Fruit fly (Drosophila melanogaster) whole organism, embryonic: ENCODE data around the gene kat-60L1.

Experiments
- Bdp1 ChIP-seq: fragments of 200-800 bp; sonication (Bioruptor generic); optimal IDR thresholded peaks from 3 replicates; lab custom pipeline; 2016; ENCODE audit warnings: missing biosample characterization, missing genetic modification characterization
- Bgb ChIP-seq: fragments of 200-800 bp; sonication (Bioruptor generic); IDR thresholded peaks from 2 replicates; pipeline ENCODE4 v1.3.6; 2022; ENCODE audit warnings: missing biosample characterization, missing genetic modification characterization; ENCODE audit not compliant: partially characterized antibody
- CG12769 ChIP-seq: fragments of 200-800 bp; sonication (Bioruptor generic); optimal IDR thresholded peaks from 2 replicates; lab custom pipeline; 2019; ENCODE audit warnings: missing biosample characterization, mild to moderate bottlenecking, missing genetic modification characterization, moderate library complexity
- CG13775 ChIP-seq: fragments of 200-800 bp; sonication (Bioruptor generic); optimal IDR thresholded peaks from 3 replicates; lab custom pipeline; 2017; ENCODE audit warnings: missing biosample characterization, mild to moderate bottlenecking, missing genetic modification characterization
- CG15011 ChIP-seq: fragments of 200-800 bp; sonication (Bioruptor generic); optimal IDR thresholded peaks from 3 replicates; lab custom pipeline; 2018; ENCODE audit warnings: missing biosample characterization, mild to moderate bottlenecking, missing genetic modification characterization
- CG15514 ChIP-seq: fragments of 200-800 bp; sonication (Bioruptor generic); optimal IDR thresholded peaks from 3 replicates; lab custom pipeline; 2017; ENCODE audit warnings: missing biosample characterization, missing genetic modification characterization, mild to moderate bottlenecking, moderate library complexity, missing genetic modification reagents
- CG17328 ChIP-seq: fragments of 200-800 bp; sonication (Bioruptor generic); IDR thresholded peaks from 2 replicates; pipeline ENCODE4 v1.3.6; 2022; ENCODE audit warnings: missing biosample characterization, missing genetic modification characterization
- CG18599 ChIP-seq: fragments of 200-800 bp; sonication (Bioruptor generic); optimal IDR thresholded peaks from 3 replicates; lab custom pipeline; 2017; ENCODE audit warnings: missing biosample characterization, missing genetic modification characterization, mild to moderate bottlenecking, moderate library complexity, missing genetic modification reagents
- CG2199 ChIP-seq: fragments of 200-800 bp; sonication (Bioruptor generic); IDR thresholded peaks from 3 replicates; pipeline ENCODE4 v1.3.6; 2022; ENCODE audit warnings: missing biosample characterization, missing genetic modification characterization
- CG31441 ChIP-seq: fragments of 200-800 bp; sonication (Bioruptor generic); IDR thresholded peaks from 2 replicates; pipeline ENCODE4 v1.3.6; 2022; ENCODE audit warnings: missing biosample characterization, missing genetic modification characterization
- CG32772 ChIP-seq: fragments of 200-800 bp; sonication (Bioruptor generic); IDR thresholded peaks from 2 replicates; pipeline ENCODE4 v1.3.6; 2022; ENCODE audit warnings: missing biosample characterization, missing genetic modification characterization
- CG3281 ChIP-seq: fragments of 200-800 bp; sonication (Bioruptor generic); optimal IDR thresholded peaks from 3 replicates; lab custom pipeline; 2017; ENCODE audit warnings: missing biosample characterization, mild to moderate bottlenecking, missing genetic modification characterization
- CG6765 ChIP-seq: fragments of 200-800 bp; sonication (Bioruptor generic); optimal IDR thresholded peaks from 3 replicates; lab custom pipeline; 2017; ENCODE audit warnings: missing biosample characterization, mild to moderate bottlenecking, missing genetic modification characterization
- CG6791 ChIP-seq: fragments of 200-800 bp; sonication (Bioruptor generic); IDR thresholded peaks from 3 replicates; pipeline ENCODE4 v1.3.6; 2022; ENCODE audit warnings: missing biosample characterization, missing genetic modification characterization; ENCODE audit not compliant: partially characterized antibody
- CG7271 ChIP-seq: fragments of 200-800 bp; sonication (Bioruptor generic); optimal IDR thresholded peaks from 2 replicates; lab custom pipeline; 2018; ENCODE audit warnings: missing biosample characterization, mild to moderate bottlenecking, missing genetic modification characterization, moderate library complexity
- Deaf1 ChIP-seq: fragments of 200-800 bp; optimal IDR thresholded peaks from 3 replicates; lab custom pipeline; 2019; ENCODE audit warnings: missing biosample characterization, mild to moderate bottlenecking, missing genetic modification characterization, moderate library complexity
- Dek ChIP-seq: fragments of 200-800 bp; sonication (Bioruptor generic); optimal IDR thresholded peaks from 3 replicates; lab custom pipeline; 2019; ENCODE audit warnings: missing biosample characterization, mild to moderate bottlenecking, missing genetic modification characterization, moderate library complexity
- Dip2 ChIP-seq: fragments of 200-800 bp; sonication (Bioruptor generic); IDR thresholded peaks from 2 replicates; pipeline ENCODE4 v1.3.6; 2022; ENCODE audit warnings: missing biosample characterization, missing genetic modification characterization
- H2.0 ChIP-seq: fragments of 200-800 bp; sonication (Bioruptor generic); IDR thresholded peaks from 2 replicates; pipeline ENCODE4 v1.3.6; 2022; ENCODE audit warnings: missing biosample characterization, missing genetic modification characterization
- HmgD ChIP-seq: fragments of 200-800 bp; sonication (Bioruptor generic); optimal IDR thresholded peaks from 3 replicates; lab custom pipeline; 2016; ENCODE audit warnings: missing biosample characterization, missing genetic modification characterization
- Hr39 ChIP-seq: fragments of >200 bp; optimal IDR thresholded peaks from 2 replicates; lab custom pipeline; 2017
- Lim3 ChIP-seq: fragments of 200-800 bp; sonication (Bioruptor generic); IDR thresholded peaks from 2 replicates; pipeline ENCODE4 v1.3.6; 2022; ENCODE audit warnings: missing biosample characterization, missing genetic modification characterization
- MBD-R2 ChIP-seq: fragments of 200-800 bp; sonication (Bioruptor generic); IDR thresholded peaks from 2 replicates; pipeline ENCODE4 v1.3.6; 2022; ENCODE audit warnings: missing biosample characterization, missing genetic modification characterization
- NC2β ChIP-seq: fragments of 200-800 bp; sonication (Bioruptor generic); optimal IDR thresholded peaks from 2 replicates; lab custom pipeline; 2016; ENCODE audit warnings: missing biosample characterization, missing genetic modification characterization
- Ptx1 ChIP-seq: fragments of 200-800 bp; sonication (Bioruptor generic); IDR thresholded peaks from 2 replicates; pipeline ENCODE4 v1.3.6; 2022; ENCODE audit warnings: missing biosample characterization, missing genetic modification characterization
- Ravus ChIP-seq: fragments of 200-800 bp; sonication (Bioruptor generic); IDR thresholded peaks from 2 replicates; pipeline ENCODE4 v1.3.6; 2022; ENCODE audit warnings: missing biosample characterization, missing genetic modification characterization
- Spps ChIP-seq: fragments of 200-800 bp; sonication (Bioruptor generic); optimal IDR thresholded peaks from 2 replicates; lab custom pipeline; 2018; ENCODE audit warnings: missing biosample characterization, mild to moderate bottlenecking, missing genetic modification characterization
- TFAM ChIP-seq: fragments of 200-800 bp; sonication (Bioruptor generic); optimal IDR thresholded peaks from 2 replicates; lab custom pipeline; 2017; ENCODE audit warnings: missing biosample characterization, missing genetic modification characterization, inconsistent platforms
- ab ChIP-seq: fragments of 200-800 bp; sonication (Bioruptor generic); optimal IDR thresholded peaks from 2 replicates; lab custom pipeline; 2016; ENCODE audit warnings: missing biosample characterization, missing genetic modification characterization
- az2 ChIP-seq: fragments of 200-800 bp; sonication (Bioruptor generic); optimal IDR thresholded peaks from 3 replicates; lab custom pipeline; 2016; ENCODE audit warnings: missing biosample characterization, missing genetic modification characterization
- bab2 ChIP-seq: fragments of 200-800 bp; sonication (Bioruptor generic); optimal IDR thresholded peaks from 2 replicates; lab custom pipeline; 2016; ENCODE audit warnings: missing biosample characterization, missing genetic modification characterization
- bcd ChIP-seq: fragments of 200-800 bp; sonication (Bioruptor generic); optimal IDR thresholded peaks from 2 replicates; lab custom pipeline; 2017; ENCODE audit warnings: missing biosample characterization, mild to moderate bottlenecking, missing genetic modification characterization
- btn ChIP-seq: fragments of 200-800 bp; sonication (Bioruptor generic); optimal IDR thresholded peaks from 2 replicates; lab custom pipeline; 2016; ENCODE audit warnings: missing biosample characterization, missing genetic modification characterization
- cas ChIP-seq: fragments of 200-800 bp; sonication (Bioruptor generic); IDR thresholded peaks from 2 replicates; pipeline ENCODE4 v1.3.6; 2022; ENCODE audit warnings: missing biosample characterization, missing genetic modification characterization
- crol ChIP-seq: fragments of 200-800 bp; sonication (Bioruptor generic); IDR thresholded peaks from 2 replicates; pipeline ENCODE4 v1.3.6; 2022; ENCODE audit warnings: missing biosample characterization, missing genetic modification characterization
- dati ChIP-seq: fragments of 200-800 bp; sonication (Bioruptor generic); IDR thresholded peaks from 2 replicates; pipeline ENCODE4 v1.3.6; 2022; ENCODE audit warnings: missing biosample characterization, missing genetic modification characterization
- dimm ChIP-seq: fragments of 200-800 bp; sonication (Bioruptor generic); IDR thresholded peaks from 2 replicates; pipeline ENCODE4 v1.3.6; 2022; ENCODE audit warnings: missing biosample characterization, missing genetic modification characterization
- fd102C ChIP-seq: fragments of 200-800 bp; sonication (Bioruptor generic); optimal IDR thresholded peaks from 2 replicates; lab custom pipeline; 2018; ENCODE audit warnings: missing biosample characterization, mild to moderate bottlenecking, missing genetic modification characterization, moderate library complexity
- inv ChIP-seq: fragments of 200-800 bp; sonication (Bioruptor generic); IDR thresholded peaks from 2 replicates; pipeline ENCODE4 v1.3.6; 2022; ENCODE audit warnings: missing biosample characterization, missing genetic modification characterization; ENCODE audit not compliant: partially characterized antibody
- ken ChIP-seq: fragments of 200-800 bp; sonication (Bioruptor generic); IDR thresholded peaks from 3 replicates; pipeline ENCODE4 v1.3.6; 2022; ENCODE audit warnings: missing biosample characterization, missing genetic modification characterization
- klu ChIP-seq: fragments of 200-800 bp; sonication (Bioruptor generic); IDR thresholded peaks from 2 replicates; pipeline ENCODE4 v1.3.6; 2022; ENCODE audit warnings: missing biosample characterization, missing genetic modification characterization
- mld ChIP-seq: fragments of 200-800 bp; sonication (Bioruptor generic); IDR thresholded peaks from 3 replicates; pipeline ENCODE4 v1.3.6; 2022; ENCODE audit warnings: missing biosample characterization, missing genetic modification characterization; ENCODE audit not compliant: partially characterized antibody
- onecut ChIP-seq: fragments of 200-800 bp; sonication (Bioruptor generic); IDR thresholded peaks from 2 replicates; pipeline ENCODE4 v1.3.6; 2022; ENCODE audit warnings: missing biosample characterization, missing genetic modification characterization
- pho ChIP-seq: fragments of 200-800 bp; sonication (Bioruptor generic); optimal IDR thresholded peaks from 2 replicates; lab custom pipeline; 2016; ENCODE audit warnings: missing biosample characterization, missing genetic modification characterization
- phol ChIP-seq: fragments of 200-800 bp; sonication (Bioruptor generic); optimal IDR thresholded peaks from 3 replicates; lab custom pipeline; 2018; ENCODE audit warnings: missing biosample characterization, mild to moderate bottlenecking, missing genetic modification characterization, moderate library complexity
- psq ChIP-seq: fragments of 200-800 bp; sonication (Bioruptor generic); optimal IDR thresholded peaks from 2 replicates; lab custom pipeline; 2017; ENCODE audit warnings: missing biosample characterization, missing genetic modification characterization
- repo ChIP-seq: fragments of 200-800 bp; sonication (Bioruptor generic); optimal IDR thresholded peaks from 2 replicates; lab custom pipeline; 2016; ENCODE audit warnings: missing biosample characterization, missing genetic modification characterization
- sd ChIP-seq: fragments of 200-800 bp; sonication (Bioruptor generic); optimal IDR thresholded peaks from 3 replicates; lab custom pipeline; 2018; ENCODE audit warnings: missing biosample characterization, mild to moderate bottlenecking, missing genetic modification characterization, moderate library complexity
- tio ChIP-seq: fragments of 200-800 bp; sonication (Bioruptor generic); optimal IDR thresholded peaks from 2 replicates; lab custom pipeline; 2017; ENCODE audit warnings: missing biosample characterization, missing genetic modification characterization, inconsistent platforms
- tll ChIP-seq, 2 experiments: fragments of 200-800 bp in 1 of 2; fragments of >200 bp in 1 of 2; sonication (Bioruptor generic) in 1 of 2; optimal IDR thresholded peaks; 2 replicates each; lab custom pipeline; 2017 to 2019; ENCODE audit warnings: missing biosample characterization in 2 of 2, missing genetic modification characterization in 2 of 2, mild to moderate bottlenecking in 1 of 2, moderate library complexity in 1 of 2
- tx ChIP-seq: fragments of 200-800 bp; sonication (Bioruptor generic); optimal IDR thresholded peaks from 2 replicates; lab custom pipeline; 2016; ENCODE audit warnings: missing biosample characterization, missing genetic modification characterization

kat-60L1 gene

DNA sequence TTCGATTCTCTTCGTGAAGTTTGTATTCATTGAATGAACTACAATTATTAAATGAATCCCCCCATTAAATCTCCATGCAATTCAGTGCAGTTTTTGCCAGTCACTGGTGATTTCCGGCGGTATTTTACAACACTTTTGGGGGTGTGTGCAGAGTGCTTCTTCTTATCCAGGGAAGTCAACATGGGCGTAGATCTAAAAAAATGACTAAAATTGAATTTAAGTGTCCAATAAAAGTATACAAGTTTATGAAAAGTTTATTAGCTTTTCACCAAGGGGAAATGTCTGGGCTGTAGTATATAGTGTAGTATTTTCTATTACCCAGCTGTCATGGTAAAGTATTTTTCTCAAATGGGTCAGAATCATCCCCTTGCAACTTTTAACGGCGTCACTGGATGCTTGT is 9.9 kb downstream of the kat-60L1 start, which contains the start of gene Hpf1 (continued):
- peak; percentile 97 for TF ChIP-seq H2.0 (GFP tag; lab: Robert Waterston, UW)
- no peak for TF ChIP-seq Hr39 (lab: Kevin White, UChicago)
- peak; percentile 99 for TF ChIP-seq CG18599 (GFP tag; lab: Kevin White, UChicago)
- peak; percentile 94 for TF ChIP-seq Spps (tag; lab: Kevin White, UChicago)
- peak; percentile 99 for TF ChIP-seq bab2 (GFP tag; lab: Kevin White, UChicago)
- peak; percentile 90 for TF ChIP-seq CG7271
- TF ChIP-seq ab = peak; percentile 96
- peak; percentile 59; the same call in 1 of the 3 replicates for TF ChIP-seq CG6791 (GFP tag; lab: Robert Waterston, UW)
- peak; percentile 92 for TF ChIP-seq dimm (GFP tag; lab: Robert Waterston, UW)
- TF ChIP-seq CG17328 = peak; percentile 96
- TF ChIP-seq Dip2 = peak; percentile 73
- peak; percentile 95 for TF ChIP-seq btn
- TF ChIP-seq Deaf1 (tag; lab: Kevin White, UChicago) = peak; percentile 85
- peak; percentile 98 for TF ChIP-seq CG13775 (GFP tag; lab: Kevin White, UChicago)
- TF ChIP-seq CG15514 = peak; percentile 94
- peak; percentile 98 for TF ChIP-seq bcd (GFP tag; lab: Kevin White, UChicago)
- peak; percentile 97 for TF ChIP-seq Dek (tag; lab: Kevin White, UChicago)
- TF ChIP-seq CG3281 (GFP tag; lab: Kevin White, UChicago) = peak; percentile 99
- peak; percentile 96 for TF ChIP-seq klu
- peak; percentile 97 for TF ChIP-seq CG32772
- 0 out of 2 replicates have a peak, but pooled peaks have one; percentile 16 for TF ChIP-seq Bgb (GFP tag; lab: Robert Waterston, UW)
- no peak for TF ChIP-seq inv
- peak; percentile 92 for TF ChIP-seq psq (GFP tag; lab: Kevin White, UChicago)
- TF ChIP-seq fd102C = peak; percentile 63
- TF ChIP-seq cas = peak; percentile 96
- TF ChIP-seq pho (GFP tag; lab: Kevin White, UChicago) = peak; percentile 99
- peak; percentile 65 for TF ChIP-seq crol (GFP tag; lab: Robert Waterston, UW)
- peak; percentile 97 for TF ChIP-seq ken
- TF ChIP-seq CG6765 (GFP tag; lab: Kevin White, UChicago) = peak; percentile 98
- peak; percentile 94 for TF ChIP-seq sd (tag; lab: Kevin White, UChicago)
- TF ChIP-seq CG15011 (GFP tag; lab: Kevin White, UChicago) = peak; percentile 97
- peak; percentile 97 for TF ChIP-seq repo (GFP tag; lab: Kevin White, UChicago)
- peak; percentile 98 for TF ChIP-seq CG31441 (GFP tag; lab: Robert Waterston, UW)
- peak; percentile 98 for TF ChIP-seq HmgD
- TF ChIP-seq tll (GFP tag; optimal IDR thresholded peaks at IDR 0.05; lab: Kevin White, UChicago) = peak; percentile 24 to 91
- peak; percentile 98 for TF ChIP-seq tio (GFP tag; lab: Kevin White, UChicago)
- TF ChIP-seq onecut (GFP tag; lab: Robert Waterston, UW) = peak; percentile 90
- TF ChIP-seq Ravus (GFP tag; lab: Robert Waterston, UW) = peak; percentile 93
- TF ChIP-seq Bdp1 (GFP tag; lab: Kevin White, UChicago) = peak; percentile 92
- peak; percentile 98 for TF ChIP-seq NC2β (GFP tag; lab: Kevin White, UChicago)
- peak; percentile 87 for TF ChIP-seq TFAM (GFP tag; lab: Kevin White, UChicago)
- peak; percentile 98 for TF ChIP-seq tx (GFP tag; lab: Kevin White, UChicago)
- peak; percentile 98 for TF ChIP-seq phol (tag; lab: Kevin White, UChicago)
- TF ChIP-seq mld = no peak
- peak; percentile 99 for TF ChIP-seq CG12769 (tag; lab: Kevin White, UChicago)
- TF ChIP-seq CG2199 (GFP tag; lab: Robert Waterston, UW) = peak; percentile 85; the same call in 2 of the 3 replicates
- TF ChIP-seq Lim3 (GFP tag; lab: Robert Waterston, UW) = peak; percentile 85
- peak; percentile 99 for TF ChIP-seq az2 (GFP tag; lab: Kevin White, UChicago)
- TF ChIP-seq Ptx1 (GFP tag; lab: Robert Waterston, UW) = peak; percentile 99
- TF ChIP-seq MBD-R2 (GFP tag; lab: Robert Waterston, UW) = peak; percentile 99
- TF ChIP-seq dati (GFP tag; lab: Robert Waterston, UW) = peak; percentile 93
